Fruit fly (Drosophila melanogaster) Kc167 (cell line): ENCODE data around the gene CG31997.
A peak's percentile ranks its signal among the peaks of the same experiment; 100 is the strongest.

Experiments
- Myc ChIP-seq: fragments of >200 bp; optimal IDR thresholded peaks from 2 replicates; lab custom pipeline; 2017; ENCODE audit warnings: missing external identifiers
- Sin3A ChIP-seq: fragments of >200 bp; optimal IDR thresholded peaks from 2 replicates; lab custom pipeline; 2018; ENCODE audit warnings: missing external identifiers
- h ChIP-seq: fragments of >200 bp; optimal IDR thresholded peaks from 3 replicates; lab custom pipeline; 2018; ENCODE audit warnings: missing external identifiers
- insv ChIP-seq: fragments of >200 bp; optimal IDR thresholded peaks from 3 replicates; lab custom pipeline; 2018; ENCODE audit warnings: missing external identifiers
- psq ChIP-seq: fragments of >200 bp; optimal IDR thresholded peaks from 2 replicates; lab custom pipeline; 2017; ENCODE audit warnings: missing external identifiers
- ttk ChIP-seq: sonication (Bioruptor generic); optimal IDR thresholded peaks from 2 replicates; lab custom pipeline; 2017; ENCODE audit warnings: missing external identifiers

Gene CG31997

dm6 chr4:165159-165558, 9.3 kb upstream of the CG31997 start:
- TF ChIP-seq Myc (lab: Kevin White, UChicago) (no peak), h (lab: Kevin White, UChicago) (no peak), ttk (no peak), Sin3A (lab: Kevin White, UChicago) (no peak), psq (lab: Kevin White, UChicago) (no peak), insv (lab: Kevin White, UChicago) (no peak)

- TF ChIP-seq insv (lab: Kevin White, UChicago) (no peak), ttk (no peak), h (lab: Kevin White, UChicago) (no peak), Sin3A (lab: Kevin White, UChicago) (no peak), Myc (lab: Kevin White, UChicago) (no peak), psq (lab: Kevin White, UChicago) (no peak)
Measured at dm6 chr4:150453-150852, 5.4 kb downstream of the CG31997 start, which contains the start of gene CG32006. Gene CG32006, plus strand, starts transcription at chr4:150764.

DNA sequence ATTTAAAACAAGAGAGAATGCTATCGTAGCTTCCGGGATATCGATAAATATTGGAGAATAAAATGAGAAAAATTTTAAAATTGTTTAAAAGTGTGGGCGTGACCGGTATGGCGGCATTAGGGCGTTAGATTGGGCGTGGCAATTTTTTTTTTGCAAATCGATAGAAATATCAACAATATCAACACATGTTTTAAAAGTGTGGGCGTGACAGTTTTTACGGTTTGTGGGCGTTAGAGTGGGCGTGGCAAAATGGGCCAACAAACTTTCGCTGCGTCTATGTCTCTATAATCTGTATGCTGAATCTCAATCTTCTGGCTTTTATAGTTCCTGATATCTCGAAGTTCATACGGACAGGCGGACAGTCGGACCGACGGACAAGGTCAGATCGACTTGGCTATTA, 6.7 kb downstream of the CG31997 start:
- TF ChIP-seq h (lab: Kevin White, UChicago) = no peak
- TF ChIP-seq Sin3A (lab: Kevin White, UChicago) = no peak
- no peak for TF ChIP-seq psq (lab: Kevin White, UChicago)
- no peak for TF ChIP-seq ttk
- no peak for TF ChIP-seq insv (lab: Kevin White, UChicago)
- no peak for TF ChIP-seq Myc (lab: Kevin White, UChicago)

dm6 chr4:135953-136352, 19.9 kb downstream of the CG31997 start:
- TF ChIP-seq ttk (no peak), insv (lab: Kevin White, UChicago) (no peak), psq (lab: Kevin White, UChicago) (no peak), Myc (lab: Kevin White, UChicago) (no peak), h (lab: Kevin White, UChicago) (no peak), Sin3A (lab: Kevin White, UChicago) (no peak)

- TF ChIP-seq h (lab: Kevin White, UChicago) (peak; percentile 58), ttk (no peak)
Measured at dm6 chr4:131958-132623, 23.8 kb downstream of the CG31997 start, which contains the start of gene anne. Gene anne, plus strand, starts transcription at chr4:132220.

DNA sequence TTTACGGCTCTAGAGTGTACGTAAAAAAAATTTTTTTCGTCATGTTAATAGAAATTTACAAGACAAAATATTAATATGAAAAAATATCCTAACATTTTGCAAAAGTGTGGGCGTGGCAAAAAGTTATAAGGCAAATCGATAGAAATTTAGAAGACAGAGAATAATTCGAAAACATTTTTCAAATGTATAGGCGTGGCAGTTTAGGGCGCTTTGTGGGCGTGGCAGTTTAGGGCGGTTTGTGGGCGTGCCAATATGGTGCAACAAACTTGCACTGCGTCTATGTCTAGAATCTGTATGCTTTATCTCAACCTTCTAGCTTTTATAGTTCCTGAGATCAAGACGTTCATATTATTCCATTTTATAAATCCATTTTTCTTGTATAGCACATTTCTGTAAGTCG, 24.9 kb downstream of the CG31997 start:
- no peak for TF ChIP-seq Myc (lab: Kevin White, UChicago)
- TF ChIP-seq Sin3A (lab: Kevin White, UChicago) = no peak
- no peak for TF ChIP-seq h (lab: Kevin White, UChicago)
- TF ChIP-seq insv (lab: Kevin White, UChicago) = no peak
- no peak for TF ChIP-seq ttk
- no peak for TF ChIP-seq psq (lab: Kevin White, UChicago)

- TF ChIP-seq ttk (no peak), psq (lab: Kevin White, UChicago) (no peak), h (lab: Kevin White, UChicago) (no peak), Sin3A (lab: Kevin White, UChicago) (no peak), insv (lab: Kevin White, UChicago) (no peak), Myc (lab: Kevin White, UChicago) (no peak)
Measured at dm6 chr4:130558-130957, 25.3 kb downstream of the CG31997 start.

DNA sequence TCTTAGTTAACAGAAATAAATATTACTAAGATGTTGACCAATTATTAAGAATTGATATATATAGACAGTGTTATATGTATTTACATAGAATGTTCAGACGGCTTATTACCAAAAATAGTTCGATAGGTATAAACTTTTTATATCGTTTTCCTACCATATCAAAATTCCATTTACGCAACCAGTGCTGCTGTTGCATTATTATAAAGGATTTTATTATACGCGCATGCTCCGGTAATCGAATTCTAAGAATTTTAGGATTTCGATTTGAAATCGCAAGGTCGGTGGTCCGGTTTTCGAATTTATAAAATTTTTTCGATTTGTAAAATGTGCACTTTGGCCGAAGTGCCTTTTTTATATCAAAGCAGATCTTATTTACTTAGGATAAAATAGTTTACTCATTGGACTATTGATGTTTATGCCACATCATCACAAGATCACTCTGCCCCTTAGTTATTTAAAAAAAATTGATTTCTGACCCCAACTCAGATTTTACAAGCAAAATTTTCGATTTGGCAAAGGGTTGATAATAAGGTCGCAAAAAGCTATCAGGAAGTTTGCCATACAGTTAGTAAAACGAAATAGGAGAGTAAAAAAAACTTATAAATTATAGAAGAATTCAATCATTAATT, 26.1 kb downstream of the CG31997 start, which contains the start of gene Ank:
Gene Ank (minus strand): TSS at position 206 of the 629 bp plus-strand sequence.
- TF ChIP-seq ttk (no peak), Sin3A (lab: Kevin White, UChicago) (no peak), h (lab: Kevin White, UChicago) (no peak), psq (lab: Kevin White, UChicago) (no peak), Myc (lab: Kevin White, UChicago) (no peak), insv (lab: Kevin White, UChicago) (no peak)

DNA sequence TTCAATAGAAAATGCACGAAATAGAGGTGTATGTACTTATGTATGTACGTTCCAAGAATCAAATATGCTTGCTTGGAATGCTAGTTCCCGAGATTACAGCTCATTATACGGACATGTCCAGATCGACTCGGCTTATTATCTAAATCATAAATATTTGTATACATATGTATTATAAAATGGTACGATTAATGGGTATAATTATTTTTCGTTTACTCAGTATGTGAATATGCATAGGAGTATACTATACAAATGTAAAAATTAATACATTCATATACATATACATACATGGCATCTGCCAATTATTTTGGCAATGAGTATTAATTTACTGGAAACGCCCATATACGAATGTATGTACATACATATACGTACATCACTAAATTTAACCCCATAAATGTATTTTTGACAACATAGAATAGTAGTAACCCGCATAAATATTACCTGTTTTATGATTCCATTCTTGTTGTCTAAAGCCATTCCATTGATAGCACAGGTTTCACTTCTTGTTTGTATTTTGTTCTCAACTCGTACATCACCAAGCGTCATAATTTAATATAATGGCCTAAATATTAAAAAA, 26.9 kb downstream of the CG31997 start:
- TF ChIP-seq Myc (lab: Kevin White, UChicago) (no peak), psq (lab: Kevin White, UChicago) (no peak), insv (lab: Kevin White, UChicago) (no peak), ttk (no peak), h (lab: Kevin White, UChicago) (no peak), Sin3A (lab: Kevin White, UChicago) (no peak)
